Worm (Caenorhabditis elegans) whole organism, late embryonic: Measurements from ENCODE around the gene fbxb-10.

Experiments used
- F13H6.1 ChIP-seq: sonication (generic microtip); optimal IDR thresholded peaks from 2 replicates; lab custom pipeline; 2016; ENCODE audit warnings: missing genetic modification characterization, missing compliant biosample characterization
- pha-2 ChIP-seq: sonication (generic microtip); optimal IDR thresholded peaks from 2 replicates; lab custom pipeline; 2017; ENCODE audit warnings: mild to moderate bottlenecking, missing genetic modification characterization, missing compliant biosample characterization

DNA sequence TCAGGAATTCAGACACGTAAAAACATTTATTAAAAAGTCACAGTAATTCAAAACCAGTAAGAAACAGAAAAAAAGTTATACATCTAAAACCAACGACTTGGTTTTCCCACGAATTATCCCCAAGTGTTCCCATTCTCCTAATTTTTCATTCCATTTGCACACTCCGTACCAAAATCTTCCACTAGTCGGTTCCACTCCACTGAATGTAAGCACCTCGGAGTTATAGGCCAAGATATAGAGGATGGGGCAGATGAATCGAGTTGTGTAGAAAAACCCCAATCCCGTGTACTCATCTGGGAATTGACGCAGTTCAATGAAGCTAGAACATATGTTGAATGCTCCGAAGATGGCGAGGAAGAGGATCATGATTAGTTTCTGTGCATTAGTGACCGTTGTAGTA is 31.0 kb downstream of the fbxb-10 start:
- TF ChIP-seq pha-2 = no peak
- no peak for TF ChIP-seq F13H6.1 (tag; lab: Kevin White, UChicago)
